Worm (Caenorhabditis elegans): ENCODE measurements around the gene ets-5.

Gene ets-5

DNA sequence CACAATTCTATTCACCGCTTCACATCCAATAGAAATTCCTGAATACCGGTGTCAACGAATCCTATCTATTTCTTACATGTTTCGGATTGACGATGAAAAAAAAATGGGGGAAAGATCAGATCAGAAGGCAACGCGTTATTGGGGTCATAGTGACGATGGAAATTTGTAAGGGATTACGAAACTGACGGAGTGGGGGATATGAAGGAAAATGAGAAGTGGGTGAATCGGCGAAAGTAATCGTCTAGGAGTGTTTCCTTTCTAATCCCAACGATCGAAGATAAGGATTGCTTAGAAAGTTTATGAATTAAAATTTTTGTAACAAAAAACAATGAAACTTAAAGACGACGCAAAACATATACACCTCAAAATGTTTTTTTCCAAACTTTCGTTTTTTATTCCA, 14.6 kb upstream of the ets-5 start:
- TF ChIP-seq elt-1 (tag; optimal IDR thresholded peaks at IDR 0.05; ENCODE audit: borderline replicate concordance, insufficient read depth) (peak; percentile 21), unc-120 (tag; optimal IDR thresholded peaks at IDR 0.05; ENCODE audit: poor library complexity, severe bottlenecking) (no peak)

DNA sequence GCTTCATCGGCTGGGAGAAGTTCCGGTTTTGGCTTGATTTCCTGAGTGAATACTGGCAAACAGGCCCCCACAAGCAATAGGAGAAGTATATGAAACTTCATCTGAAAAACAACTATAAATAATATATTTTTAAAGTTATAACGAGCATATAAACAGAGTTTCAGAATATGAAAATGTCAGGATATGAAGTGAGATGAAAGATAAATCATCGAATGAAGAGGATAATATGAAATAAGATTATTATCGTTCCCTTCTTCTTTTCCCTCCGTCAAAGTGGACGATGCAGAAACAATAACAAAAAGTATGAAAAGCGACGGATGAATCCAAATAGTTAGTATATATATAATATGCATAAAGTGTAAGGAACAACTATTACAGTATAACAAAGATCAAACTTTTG, 12.6 kb upstream of the ets-5 start, which contains the start of gene acn-1:
TSS of gene acn-1 (minus strand) at position 101 of the 400 bp plus-strand sequence.
- TF ChIP-seq unc-120 (tag; optimal IDR thresholded peaks at IDR 0.05; ENCODE audit: poor library complexity, severe bottlenecking) (no peak), hlh-1 (tag; optimal IDR thresholded peaks at IDR 0.05) (no peak), nhr-28 (tag; optimal IDR thresholded peaks at IDR 0.05) (no peak), elt-3 (tag; optimal IDR thresholded peaks at IDR 0.05) (no peak), lin-32 (GFP tag; optimal IDR thresholded peaks at IDR 0.05) (no peak), tbx-8 (GFP tag; optimal IDR thresholded peaks at IDR 0.05) (no peak), nhr-237 (tag; optimal IDR thresholded peaks at IDR 0.05) (no peak)

DNA sequence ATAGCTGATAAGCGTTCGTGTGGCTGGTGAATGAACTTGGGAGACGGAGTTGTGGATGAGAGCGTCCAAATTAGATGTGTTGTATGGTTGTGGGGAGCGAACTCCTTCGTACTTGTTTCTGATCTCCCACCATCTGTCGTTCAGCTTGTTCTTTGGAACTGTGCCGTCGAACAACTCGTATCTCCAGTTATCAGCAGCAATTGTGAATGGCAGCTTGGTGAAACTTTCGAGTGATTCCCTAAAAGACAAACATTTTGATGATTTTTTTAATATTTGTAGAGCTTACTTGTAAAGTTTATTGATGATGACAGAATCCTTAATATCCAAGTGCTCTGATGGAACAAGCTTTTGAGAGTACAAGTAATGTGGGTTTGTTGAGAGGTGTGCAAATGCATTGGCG, 9.7 kb upstream of the ets-5 start:
- no peak for TF ChIP-seq drap-1 (GFP tag; optimal IDR thresholded peaks at IDR 0.05)

- TF ChIP-seq flh-1 (GFP tag; optimal IDR thresholded peaks at IDR 0.05) (no peak), elt-3 (tag; optimal IDR thresholded peaks at IDR 0.05) (no peak), mls-2 (tag; optimal IDR thresholded peaks at IDR 0.05) (no peak), lin-13 (tag; optimal IDR thresholded peaks at IDR 0.05) (no peak), nhr-2 (tag; optimal IDR thresholded peaks at IDR 0.05) (no peak), lsy-2 (tag; optimal IDR thresholded peaks at IDR 0.05) (no peak), elt-1 (tag; optimal IDR thresholded peaks at IDR 0.05; ENCODE audit: borderline replicate concordance, insufficient read depth) (no peak), zip-8 (tag; optimal IDR thresholded peaks at IDR 0.05) (no peak)
Observed at ce11 chrX:5087366-5087891, 3.1 kb upstream of the ets-5 start, which contains the start of gene pnk-4. TSS of gene pnk-4 (plus strand) at chrX:5087841.

- no peak for TF ChIP-seq unc-39 (tag; optimal IDR thresholded peaks at IDR 0.05)
- no peak for TF ChIP-seq unc-120 (tag; optimal IDR thresholded peaks at IDR 0.05; ENCODE audit: poor library complexity, severe bottlenecking)
- peak; percentile 14 for TF ChIP-seq mep-1 (tag; optimal IDR thresholded peaks at IDR 0.05)
- TF ChIP-seq zip-8 (tag; optimal IDR thresholded peaks at IDR 0.05) = no peak
- TF ChIP-seq blmp-1 (tag; optimal IDR thresholded peaks at IDR 0.05) = no peak
Observed at ce11 chrX:5086212-5086611, 1.9 kb upstream of the ets-5 start.

ce11 chrX:5085465-5085864, 1.1 kb upstream of the ets-5 start:
- peak; percentile 97 for TF ChIP-seq ham-2 (GFP tag; optimal IDR thresholded peaks at IDR 0.05)
- peak; percentile 81 for TF ChIP-seq hlh-1 (tag; optimal IDR thresholded peaks at IDR 0.05)
- peak; percentile 94 for TF ChIP-seq ceh-43 (GFP tag; optimal IDR thresholded peaks at IDR 0.05)
- peak; percentile 91 for TF ChIP-seq flh-1 (GFP tag; optimal IDR thresholded peaks at IDR 0.05)
- peak; percentile 96 for TF ChIP-seq cnd-1 (tag; optimal IDR thresholded peaks at IDR 0.05)
- peak; percentile 98 for TF ChIP-seq sptf-1 (tag; optimal IDR thresholded peaks at IDR 0.05)
- peak; percentile 52 for TF ChIP-seq elt-3 (tag; optimal IDR thresholded peaks at IDR 0.05)
- peak; percentile 98 for TF ChIP-seq drap-1 (GFP tag; optimal IDR thresholded peaks at IDR 0.05)
- no peak for TF ChIP-seq snpc-4 (tag; optimal IDR thresholded peaks at IDR 0.05)
- peak; percentile 96 for TF ChIP-seq M03D4.4 (tag; optimal IDR thresholded peaks at IDR 0.05)
- peak; percentile 68 for TF ChIP-seq nhr-237 (tag; optimal IDR thresholded peaks at IDR 0.05)
- TF ChIP-seq pha-4 (tag; optimal IDR thresholded peaks at IDR 0.05) = peak; percentile 64
- peak; percentile 90 for TF ChIP-seq lin-32 (GFP tag; optimal IDR thresholded peaks at IDR 0.05)
- peak; percentile 55 for TF ChIP-seq lsy-2 (tag; optimal IDR thresholded peaks at IDR 0.05)
- no peak for TF ChIP-seq elt-1 (tag; optimal IDR thresholded peaks at IDR 0.05; ENCODE audit: borderline replicate concordance, insufficient read depth)
- peak; percentile 56 for TF ChIP-seq nhr-28 (tag; optimal IDR thresholded peaks at IDR 0.05)
- peak; percentile 99 for TF ChIP-seq ceh-83 (GFP tag; optimal IDR thresholded peaks at IDR 0.05)
- TF ChIP-seq unc-62 (GFP tag; optimal IDR thresholded peaks at IDR 0.05) = peak; percentile 74
- peak; percentile 93 for TF ChIP-seq mep-1 (tag; optimal IDR thresholded peaks at IDR 0.05)
- TF ChIP-seq nhr-2 (tag; optimal IDR thresholded peaks at IDR 0.05) = no peak
- no peak for TF ChIP-seq blmp-1 (tag; optimal IDR thresholded peaks at IDR 0.05)
- TF ChIP-seq nhr-76 (tag; optimal IDR thresholded peaks at IDR 0.05) = peak; percentile 27
- peak; percentile 92 for TF ChIP-seq tbx-8 (GFP tag; optimal IDR thresholded peaks at IDR 0.05)
- TF ChIP-seq lin-13 (tag; optimal IDR thresholded peaks at IDR 0.05) = peak; percentile 66
- TF ChIP-seq bed-3 (GFP tag; optimal IDR thresholded peaks at IDR 0.05) = peak; percentile 92
- peak; percentile 56 for TF ChIP-seq nhr-12 (tag; optimal IDR thresholded peaks at IDR 0.05)
- peak; percentile 74 for TF ChIP-seq mab-5 (tag; optimal IDR thresholded peaks at IDR 0.05)
- peak; percentile 79 for TF ChIP-seq ztf-11 (tag; optimal IDR thresholded peaks at IDR 0.05)
- peak; percentile 93 for TF ChIP-seq sem-2 (GFP tag; optimal IDR thresholded peaks at IDR 0.05)
- peak; percentile 99 for TF ChIP-seq mls-2 (tag; optimal IDR thresholded peaks at IDR 0.05)
- peak; percentile 54 for TF ChIP-seq unc-39 (tag; optimal IDR thresholded peaks at IDR 0.05)
- peak; percentile 73 for TF ChIP-seq ces-1 (GFP tag; optimal IDR thresholded peaks at IDR 0.05)
- peak; percentile 15 for TF ChIP-seq ceh-39 (tag; optimal IDR thresholded peaks at IDR 0.05)
- TF ChIP-seq zip-8 (tag; optimal IDR thresholded peaks at IDR 0.05) = no peak
- peak; percentile 95 for TF ChIP-seq unc-120 (tag; optimal IDR thresholded peaks at IDR 0.05; ENCODE audit: poor library complexity, severe bottlenecking)

All from whole organism, mixed stage, embryonic.